Fruit fly (Drosophila melanogaster): ENCODE data around the gene CG5928.

DNA sequence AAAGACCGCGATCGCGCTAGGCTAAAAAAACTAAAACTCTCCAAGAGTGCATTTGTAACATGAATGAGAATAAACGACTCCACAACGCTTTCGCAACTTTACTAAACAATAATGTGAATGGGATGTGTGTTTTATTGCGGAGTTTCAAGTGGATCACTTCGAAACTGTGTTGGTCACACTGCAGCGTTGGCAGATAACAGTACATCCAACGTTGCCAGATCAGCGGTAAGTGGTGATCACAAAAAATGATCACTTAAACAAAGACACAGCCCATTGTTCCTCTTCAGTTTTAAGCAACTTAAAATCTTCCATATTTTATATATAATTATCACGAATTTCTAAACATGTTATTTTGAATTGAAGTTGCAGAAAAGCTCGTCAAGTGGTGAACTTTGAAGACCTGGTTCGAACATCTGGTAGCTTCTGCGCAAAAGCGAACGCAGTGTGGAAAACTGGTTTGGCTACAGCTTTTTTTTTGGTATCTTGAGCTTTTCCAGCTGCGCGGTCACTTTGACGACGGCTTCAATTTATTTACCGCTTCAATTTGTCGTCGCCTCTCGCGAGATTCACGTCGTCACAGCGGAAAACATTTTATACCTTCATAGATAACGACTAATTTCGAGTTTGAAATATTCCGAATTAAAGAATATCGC, 17.4 kb upstream of the CG5928 start, which contains the start of gene CG5921:
- TF ChIP-seq CTCF (optimal IDR thresholded peaks at IDR 0.05) (no peak), CG8478 (optimal IDR thresholded peaks at IDR 0.05) (no peak)
